Fruit fly (Drosophila melanogaster) whole organism, embryonic: ENCODE measurements around the gene Targ2.
A peak's percentile ranks its signal among the peaks of the same experiment; 100 is the strongest.

Experiments used
- Ada2b ChIP-seq: fragments of 200-800 bp; sonication (Bioruptor generic); IDR thresholded peaks from 2 replicates; pipeline ENCODE4 v1.3.6; 2022; ENCODE audit warnings: missing biosample characterization, missing genetic modification characterization
- Atf3 ChIP-seq: fragments of 200-800 bp; sonication (Bioruptor generic); optimal IDR thresholded peaks from 3 replicates; lab custom pipeline; 2016; ENCODE audit warnings: missing biosample characterization, missing genetic modification characterization
- CG1024 ChIP-seq: fragments of 200-800 bp; sonication (Bioruptor generic); IDR thresholded peaks from 2 replicates; pipeline ENCODE4 v1.3.6; 2022; ENCODE audit warnings: missing biosample characterization, missing genetic modification characterization
- CG11093 ChIP-seq: fragments of 200-800 bp; sonication (Bioruptor generic); IDR thresholded peaks from 3 replicates; pipeline ENCODE4 v1.3.6; 2022; ENCODE audit warnings: missing biosample characterization, missing genetic modification characterization
- CG11695 ChIP-seq: fragments of 200-800 bp; sonication (Bioruptor generic); IDR thresholded peaks from 3 replicates; pipeline ENCODE4 v1.3.6; 2022; ENCODE audit warnings: missing biosample characterization, missing genetic modification characterization
- CG12219 ChIP-seq: fragments of 200-800 bp; sonication (Bioruptor generic); optimal IDR thresholded peaks from 3 replicates; lab custom pipeline; 2018; ENCODE audit warnings: missing biosample characterization, mild to moderate bottlenecking, missing genetic modification characterization
- CG12744 ChIP-seq: fragments of 200-800 bp; sonication (Bioruptor generic); optimal IDR thresholded peaks from 2 replicates; lab custom pipeline; 2016; ENCODE audit warnings: missing biosample characterization, missing genetic modification characterization
- CG13624 ChIP-seq: fragments of 200-800 bp; sonication (Bioruptor generic); optimal IDR thresholded peaks from 2 replicates; lab custom pipeline; 2016; ENCODE audit warnings: missing biosample characterization, missing genetic modification characterization
- CG13894 ChIP-seq: fragments of 200-800 bp; sonication (Bioruptor generic); optimal IDR thresholded peaks from 3 replicates; lab custom pipeline; 2018; ENCODE audit warnings: missing biosample characterization, mild to moderate bottlenecking, missing genetic modification characterization, moderate library complexity
- CG14667 ChIP-seq: fragments of 200-800 bp; sonication (Bioruptor generic); IDR thresholded peaks from 2 replicates; pipeline ENCODE4 v1.3.6; 2022; ENCODE audit warnings: missing biosample characterization, missing genetic modification characterization
- CG15073 ChIP-seq: fragments of 200-800 bp; sonication (Bioruptor generic); optimal IDR thresholded peaks from 2 replicates; lab custom pipeline; 2016; ENCODE audit warnings: missing biosample characterization, missing genetic modification characterization
- CG15601 ChIP-seq: fragments of 200-800 bp; sonication (Bioruptor generic); optimal IDR thresholded peaks from 3 replicates; lab custom pipeline; 2019; ENCODE audit warnings: missing biosample characterization, mild to moderate bottlenecking, missing genetic modification characterization, moderate library complexity
- CG1602 ChIP-seq: fragments of 200-800 bp; sonication (Bioruptor generic); optimal IDR thresholded peaks from 3 replicates; lab custom pipeline; 2016; ENCODE audit warnings: missing biosample characterization, missing genetic modification characterization
- CG17912 ChIP-seq: fragments of 200-800 bp; sonication (Bioruptor generic); optimal IDR thresholded peaks from 2 replicates; lab custom pipeline; 2018; ENCODE audit warnings: missing biosample characterization, mild to moderate bottlenecking, missing genetic modification characterization
- CG2712 ChIP-seq: fragments of 200-800 bp; optimal IDR thresholded peaks from 3 replicates; lab custom pipeline; 2019; ENCODE audit warnings: missing biosample characterization, mild to moderate bottlenecking, missing genetic modification characterization, moderate library complexity
- CG31365 ChIP-seq: fragments of 200-800 bp; sonication (Bioruptor generic); optimal IDR thresholded peaks from 2 replicates; lab custom pipeline; 2018; ENCODE audit warnings: missing biosample characterization, mild to moderate bottlenecking, missing genetic modification characterization
- CG3163 ChIP-seq: fragments of 200-800 bp; sonication (Bioruptor generic); optimal IDR thresholded peaks from 3 replicates; lab custom pipeline; 2016; ENCODE audit warnings: missing biosample characterization, missing genetic modification characterization
- CG3847 ChIP-seq: fragments of 200-800 bp; sonication (Bioruptor generic); IDR thresholded peaks from 2 replicates; pipeline ENCODE4 v1.3.6; 2022; ENCODE audit warnings: missing biosample characterization, missing genetic modification characterization
- CG4820 ChIP-seq: fragments of 200-800 bp; sonication (Bioruptor generic); optimal IDR thresholded peaks from 3 replicates; lab custom pipeline; 2016; ENCODE audit warnings: missing biosample characterization, missing genetic modification characterization
- CG5180 ChIP-seq: fragments of 200-800 bp; sonication (Bioruptor generic); optimal IDR thresholded peaks from 3 replicates; lab custom pipeline; 2017; ENCODE audit warnings: missing biosample characterization, missing genetic modification characterization, mild to moderate bottlenecking, moderate library complexity, missing genetic modification reagents
- CG6813 ChIP-seq: fragments of 200-800 bp; sonication (Bioruptor generic); optimal IDR thresholded peaks from 2 replicates; lab custom pipeline; 2017; ENCODE audit warnings: missing biosample characterization, missing genetic modification characterization, mild to moderate bottlenecking, moderate library complexity, missing genetic modification reagents
- CG7745 ChIP-seq: fragments of 200-800 bp; sonication (Bioruptor generic); optimal IDR thresholded peaks from 2 replicates; lab custom pipeline; 2018; ENCODE audit warnings: missing biosample characterization, mild to moderate bottlenecking, missing genetic modification characterization, moderate library complexity
- CG8765 ChIP-seq: fragments of 200-800 bp; sonication (Bioruptor generic); IDR thresholded peaks from 2 replicates; pipeline ENCODE4 v1.3.6; 2022; ENCODE audit warnings: missing biosample characterization, missing genetic modification characterization
- CG8944 ChIP-seq: fragments of 200-800 bp; sonication (Bioruptor generic); optimal IDR thresholded peaks from 3 replicates; lab custom pipeline; 2016; ENCODE audit warnings: missing biosample characterization, missing genetic modification characterization
- CG9609 ChIP-seq: fragments of 200-800 bp; sonication (Bioruptor generic); optimal IDR thresholded peaks from 3 replicates; lab custom pipeline; 2016; ENCODE audit warnings: missing biosample characterization, missing genetic modification characterization
- CHES-1-like ChIP-seq: fragments of 200-800 bp; sonication (Bioruptor generic); optimal IDR thresholded peaks from 2 replicates; lab custom pipeline; 2016; ENCODE audit warnings: missing biosample characterization, missing genetic modification characterization
- Doc2 ChIP-seq: fragments of 200-800 bp; sonication (Bioruptor generic); IDR thresholded peaks from 2 replicates; pipeline ENCODE4 v1.3.6; 2022; ENCODE audit warnings: missing biosample characterization, missing genetic modification characterization
- Hr39 ChIP-seq: fragments of >200 bp; optimal IDR thresholded peaks from 2 replicates; lab custom pipeline; 2017
- Jarid2 ChIP-seq: fragments of 200-800 bp; sonication (Bioruptor generic); optimal IDR thresholded peaks from 3 replicates; lab custom pipeline; 2017; ENCODE audit warnings: mild to moderate bottlenecking, missing biosample characterization, missing genetic modification reagents, missing genetic modification characterization
- Meics ChIP-seq: fragments of 200-800 bp; sonication (Bioruptor generic); optimal IDR thresholded peaks from 2 replicates; lab custom pipeline; 2017; ENCODE audit warnings: missing biosample characterization, mild to moderate bottlenecking, missing genetic modification characterization
- Sry-β ChIP-seq: fragments of 200-800 bp; sonication (Bioruptor generic); optimal IDR thresholded peaks from 2 replicates; lab custom pipeline; 2018; ENCODE audit warnings: missing biosample characterization, mild to moderate bottlenecking, missing genetic modification characterization, moderate library complexity
- Ssrp ChIP-seq: fragments of 200-800 bp; sonication (Bioruptor generic); optimal IDR thresholded peaks from 2 replicates; lab custom pipeline; 2018; ENCODE audit warnings: missing biosample characterization, mild to moderate bottlenecking, missing genetic modification characterization, moderate library complexity
- YL-1 ChIP-seq: fragments of 200-800 bp; sonication (Bioruptor generic); optimal IDR thresholded peaks from 3 replicates; lab custom pipeline; 2017; ENCODE audit warnings: missing biosample characterization, mild to moderate bottlenecking, missing genetic modification characterization
- amos ChIP-seq: fragments of 200-800 bp; sonication (Bioruptor generic); IDR thresholded peaks from 2 replicates; pipeline ENCODE4 v1.3.6; 2022; ENCODE audit warnings: missing biosample characterization, missing genetic modification characterization; ENCODE audit not compliant: partially characterized antibody
- caup ChIP-seq: fragments of 200-800 bp; sonication (Bioruptor generic); optimal IDR thresholded peaks from 3 replicates; lab custom pipeline; 2017; ENCODE audit warnings: missing biosample characterization, mild to moderate bottlenecking, missing genetic modification characterization, moderate library complexity; ENCODE audit not compliant: severe bottlenecking
- chm ChIP-seq: fragments of 200-800 bp; sonication (Bioruptor generic); IDR thresholded peaks from 2 replicates; pipeline ENCODE4 v1.3.6; 2022; ENCODE audit warnings: missing biosample characterization, missing genetic modification characterization
- crc ChIP-seq: fragments of 200-800 bp; sonication (Bioruptor generic); optimal IDR thresholded peaks from 2 replicates; lab custom pipeline; 2016; ENCODE audit warnings: missing biosample characterization, missing genetic modification characterization
- cwo ChIP-seq: fragments of 200-800 bp; sonication (Bioruptor generic); optimal IDR thresholded peaks from 3 replicates; lab custom pipeline; 2017; ENCODE audit warnings: missing biosample characterization, missing genetic modification characterization, mild to moderate bottlenecking, moderate library complexity, missing genetic modification reagents
- danr ChIP-seq: fragments of 200-800 bp; sonication (Bioruptor generic); IDR thresholded peaks from 2 replicates; pipeline ENCODE4 v1.3.6; 2022; ENCODE audit warnings: missing biosample characterization, missing genetic modification characterization
- ewg ChIP-seq: fragments of 200-800 bp; sonication (Bioruptor generic); optimal IDR thresholded peaks from 3 replicates; lab custom pipeline; 2017; ENCODE audit warnings: mild to moderate bottlenecking, missing biosample characterization, missing genetic modification reagents, missing genetic modification characterization
- fd3F ChIP-seq: fragments of 200-800 bp; sonication (Bioruptor generic); optimal IDR thresholded peaks from 2 replicates; lab custom pipeline; 2018; ENCODE audit warnings: missing biosample characterization, mild to moderate bottlenecking, missing genetic modification characterization, moderate library complexity
- gce ChIP-seq: fragments of 200-800 bp; sonication (Bioruptor generic); IDR thresholded peaks from 3 replicates; pipeline ENCODE4 v1.3.6; 2022; ENCODE audit warnings: missing biosample characterization, missing genetic modification characterization
- h ChIP-seq: fragments of >200 bp; optimal IDR thresholded peaks from 2 replicates; lab custom pipeline; 2017
- insv ChIP-seq, 2 experiments: fragments of 200-800 bp; sonication (Bioruptor generic); optimal IDR thresholded peaks; 3 replicates each; lab custom pipeline; 2016 to 2018; ENCODE audit warnings: missing biosample characterization in 2 of 2, missing genetic modification characterization in 2 of 2
- klu ChIP-seq: fragments of 200-800 bp; sonication (Bioruptor generic); IDR thresholded peaks from 2 replicates; pipeline ENCODE4 v1.3.6; 2022; ENCODE audit warnings: missing biosample characterization, missing genetic modification characterization
- kni ChIP-seq: fragments of 200-800 bp; sonication (Bioruptor generic); optimal IDR thresholded peaks from 3 replicates; lab custom pipeline; 2017; ENCODE audit warnings: mild to moderate bottlenecking, missing biosample characterization, missing genetic modification reagents, missing genetic modification characterization
- lilli ChIP-seq: fragments of 200-800 bp; sonication (Bioruptor generic); optimal IDR thresholded peaks from 3 replicates; lab custom pipeline; 2016; ENCODE audit warnings: missing biosample characterization, missing genetic modification characterization
- pnt ChIP-seq: fragments of 200-800 bp; sonication (Bioruptor generic); optimal IDR thresholded peaks from 3 replicates; lab custom pipeline; 2016; ENCODE audit warnings: missing biosample characterization, missing genetic modification characterization
- pum ChIP-seq: fragments of 200-800 bp; sonication (Bioruptor generic); optimal IDR thresholded peaks from 2 replicates; lab custom pipeline; 2016; ENCODE audit warnings: missing biosample characterization, missing genetic modification characterization
- sob ChIP-seq: fragments of 200-800 bp; sonication (Bioruptor generic); IDR thresholded peaks from 2 replicates; pipeline ENCODE4 v1.3.6; 2022; ENCODE audit warnings: missing biosample characterization, missing genetic modification characterization
- tin ChIP-seq: fragments of 200-800 bp; sonication (Bioruptor generic); optimal IDR thresholded peaks from 3 replicates; lab custom pipeline; 2016; ENCODE audit warnings: missing biosample characterization, missing genetic modification characterization
- zf30C ChIP-seq: fragments of 200-800 bp; sonication (Bioruptor generic); optimal IDR thresholded peaks from 3 replicates; lab custom pipeline; 2018; ENCODE audit warnings: missing biosample characterization, mild to moderate bottlenecking, missing genetic modification characterization

The Targ2 gene

dm6 chr3L:21216697-21217291 lies 13.8 kb upstream of the Targ2 start, which contains the start of the genes Trmt112 and Ilk (continued):
- TF ChIP-seq CG12219 (GFP tag; lab: Kevin White, UChicago): no peak
- TF ChIP-seq h: no peak
- TF ChIP-seq CG2712 (tag; lab: Kevin White, UChicago): peak; percentile 45
- TF ChIP-seq CG7745 (tag; lab: Kevin White, UChicago): no peak
- no peak for TF ChIP-seq tin (GFP tag; lab: Kevin White, UChicago)
- TF ChIP-seq zf30C (GFP tag; lab: Kevin White, UChicago): peak; percentile 10
- no peak for TF ChIP-seq Jarid2 (GFP tag; lab: Kevin White, UChicago)
- TF ChIP-seq CG3163: peak; percentile 14
- TF ChIP-seq lilli (GFP tag; lab: Kevin White, UChicago): peak; percentile 7
- no peak for TF ChIP-seq Atf3
- TF ChIP-seq Ada2b (GFP tag; lab: Robert Waterston, UW): no peak
- no peak for TF ChIP-seq Sry-β (GFP tag; lab: Kevin White, UChicago)
- TF ChIP-seq fd3F (GFP tag; lab: Kevin White, UChicago): no peak
- TF ChIP-seq chm (GFP tag; lab: Robert Waterston, UW): no peak
- TF ChIP-seq CG14667: no peak
- TF ChIP-seq pnt (GFP tag; lab: Kevin White, UChicago): no peak
- no peak for TF ChIP-seq CG6813
- no peak for TF ChIP-seq gce (GFP tag; lab: Robert Waterston, UW)
- TF ChIP-seq caup (GFP tag; lab: Kevin White, UChicago): no peak
- TF ChIP-seq crc (GFP tag; lab: Kevin White, UChicago): no peak
- TF ChIP-seq CG11093 (GFP tag; lab: Robert Waterston, UW): no peak
- no peak for TF ChIP-seq Meics (GFP tag; lab: Kevin White, UChicago)
- TF ChIP-seq CG13624 (GFP tag; lab: Kevin White, UChicago): peak; percentile 47
- no peak for TF ChIP-seq Doc2 (GFP tag; lab: Robert Waterston, UW)
- no peak for TF ChIP-seq CG8944 (GFP tag; lab: Kevin White, UChicago)
- no peak for TF ChIP-seq CG17912
- TF ChIP-seq CG31365: no peak
- TF ChIP-seq kni (GFP tag; lab: Kevin White, UChicago): no peak
- no peak for TF ChIP-seq pum (GFP tag; lab: Kevin White, UChicago)
- no peak for TF ChIP-seq CG15601 (tag; lab: Kevin White, UChicago)
- TF ChIP-seq CG13894 (tag; lab: Kevin White, UChicago): no peak
- no peak for TF ChIP-seq CG8765 (GFP tag; lab: Robert Waterston, UW)
- no peak for TF ChIP-seq CG15073 (GFP tag; lab: Kevin White, UChicago)
- no peak for TF ChIP-seq CG5180 (GFP tag; lab: Kevin White, UChicago)
- TF ChIP-seq CG12744 (GFP tag; lab: Kevin White, UChicago): no peak
- TF ChIP-seq CG9609: no peak
- no peak for TF ChIP-seq danr (GFP tag; lab: Robert Waterston, UW)
- no peak for TF ChIP-seq klu (GFP tag; lab: Robert Waterston, UW)
- TF ChIP-seq Hr39 (lab: Kevin White, UChicago): no peak
- TF ChIP-seq amos (GFP tag; lab: Robert Waterston, UW): peak; percentile 91
- no peak for TF ChIP-seq CG1024 (GFP tag; lab: Robert Waterston, UW)
- TF ChIP-seq sob (GFP tag; lab: Robert Waterston, UW): peak; percentile 35; the same call in 1 of the 2 replicates
- no peak for TF ChIP-seq Ssrp (tag; lab: Kevin White, UChicago)
- peak; percentile 7 for TF ChIP-seq ewg (GFP tag; lab: Kevin White, UChicago)
- no peak for TF ChIP-seq CG11695 (GFP tag; lab: Robert Waterston, UW)
- TF ChIP-seq insv (GFP tag; optimal IDR thresholded peaks at IDR 0.05; lab: Kevin White, UChicago): peak in 1 of 2 experiments; percentile 77
- no peak for TF ChIP-seq cwo (GFP tag; lab: Kevin White, UChicago)
- TF ChIP-seq CG4820 (GFP tag; lab: Kevin White, UChicago): no peak
- TF ChIP-seq CG1602 (GFP tag; lab: Kevin White, UChicago): no peak
- peak; percentile 83 for TF ChIP-seq CHES-1-like (GFP tag; lab: Kevin White, UChicago)
- TF ChIP-seq CG3847 (GFP tag; lab: Robert Waterston, UW): peak; percentile 81
- peak; percentile 91 for TF ChIP-seq YL-1 (GFP tag; lab: Kevin White, UChicago)
